Worm (Caenorhabditis elegans) whole organism, late embryonic: ENCODE measurements around the gene egl-9.

Source experiments
- C38D4.7 ChIP-seq: fragments of 200-800 bp; sonication (Bioruptor generic); optimal IDR thresholded peaks from 2 replicates; lab custom pipeline; 2018; ENCODE audit warnings: mild to moderate bottlenecking, missing genetic modification characterization, moderate library complexity, missing compliant biosample characterization
- ama-1 ChIP-seq: fragments of 150-350 bp; optimal IDR thresholded peaks from 2 replicates; lab custom pipeline; 2014
- eyg-1 ChIP-seq: sonication (generic microtip); optimal IDR thresholded peaks from 2 replicates; lab custom pipeline; 2016; ENCODE audit warnings: missing genotype, missing genetic modification characterization, missing compliant biosample characterization
- hlh-8 ChIP-seq: sonication (generic microtip); optimal IDR thresholded peaks from 2 replicates; lab custom pipeline; 2016; ENCODE audit warnings: missing genotype, missing genetic modification characterization, missing compliant biosample characterization
- lin-11 ChIP-seq: fragments of 200-800 bp; sonication (Bioruptor generic); optimal IDR thresholded peaks from 2 replicates; lab custom pipeline; 2018; ENCODE audit warnings: mild to moderate bottlenecking, missing genetic modification characterization, missing compliant biosample characterization
- pax-1 ChIP-seq: fragments of 150-350 bp; optimal IDR thresholded peaks from 2 replicates; lab custom pipeline; 2014; ENCODE audit warnings: missing biosample characterization, missing genetic modification characterization
- ttx-3 ChIP-seq: sonication (generic microtip); optimal IDR thresholded peaks from 2 replicates; lab custom pipeline; 2016; ENCODE audit warnings: missing genetic modification reagents, missing genetic modification characterization, missing compliant biosample characterization

DNA sequence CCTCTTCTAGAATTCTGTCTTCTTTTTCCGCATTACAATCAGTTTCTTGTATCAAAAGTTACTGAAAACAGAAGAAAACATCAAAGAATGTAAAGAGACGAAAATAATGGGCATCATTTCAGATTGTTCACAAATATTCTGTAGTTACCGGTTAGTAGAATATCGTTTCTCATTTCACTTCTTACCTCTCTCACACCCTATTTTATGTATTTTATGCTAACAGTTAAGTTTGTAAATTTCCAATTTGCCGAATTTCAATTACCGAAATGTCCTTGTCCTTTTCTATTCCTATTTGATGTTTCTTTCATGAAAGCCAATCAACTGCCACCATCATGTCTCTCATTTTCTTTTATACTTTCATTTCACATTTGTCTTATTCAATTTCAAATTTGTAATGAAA, 44.8 kb upstream of the egl-9 start:
- TF ChIP-seq lin-11 (tag; lab: Kevin White, UChicago) (no peak), ama-1 (lab: Kevin White, UChicago) (no peak), eyg-1 (tag; lab: Kevin White, UChicago) (no peak), pax-1 (tag; lab: Kevin White, UChicago) (no peak), ttx-3 (tag; lab: Kevin White, UChicago) (no peak), C38D4.7 (GFP tag; lab: Kevin White, UChicago) (no peak), hlh-8 (tag; lab: Kevin White, UChicago) (no peak)
